Worm (Caenorhabditis elegans) whole organism, L2 larva: ENCODE data around the gene R07H5.16.

Experiments
- ZK546.5 ChIP-seq: sonication (generic microtip); optimal IDR thresholded peaks from 2 replicates; lab custom pipeline; 2017; ENCODE audit warnings: missing biosample characterization, missing genetic modification characterization
- alr-1 ChIP-seq: fragments of 150-350 bp; optimal IDR thresholded peaks from 2 replicates; lab custom pipeline; 2014; ENCODE audit warnings: missing biosample characterization, missing genetic modification characterization
- aly-2 ChIP-seq: fragments of 150-350 bp; optimal IDR thresholded peaks from 2 replicates; lab custom pipeline; 2014; ENCODE audit warnings: missing biosample characterization, missing genetic modification characterization
- ama-1 ChIP-seq: fragments of 150-350 bp; optimal IDR thresholded peaks from 2 replicates; lab custom pipeline; 2018; ENCODE audit warnings: inconsistent platforms
- egl-27 ChIP-seq: sonication (generic microtip); optimal IDR thresholded peaks from 3 replicates; lab custom pipeline; 2017; ENCODE audit warnings: missing biosample characterization, missing genetic modification reagents, missing genetic modification characterization
- elt-3 ChIP-seq: sonication (generic microtip); optimal IDR thresholded peaks from 2 replicates; lab custom pipeline; 2017; ENCODE audit warnings: missing biosample characterization, missing genetic modification characterization
- mdl-1 ChIP-seq, 2 experiments: fragments of 150-350 bp in 1 of 2; sonication (generic microtip) in 1 of 2; optimal IDR thresholded peaks; 2 replicates each; lab custom pipeline; 2017; ENCODE audit warnings: missing biosample characterization in 2 of 2, missing genetic modification characterization in 2 of 2
- nhr-11 ChIP-seq: fragments of 150-350 bp; optimal IDR thresholded peaks from 2 replicates; lab custom pipeline; 2014; ENCODE audit warnings: missing biosample characterization, missing genetic modification characterization
- nhr-12 ChIP-seq: fragments of 150-350 bp; optimal IDR thresholded peaks from 2 replicates; lab custom pipeline; 2014; ENCODE audit warnings: missing biosample characterization, missing genetic modification characterization
- nhr-129 ChIP-seq: fragments of 150-350 bp; optimal IDR thresholded peaks from 2 replicates; lab custom pipeline; 2014; ENCODE audit warnings: missing biosample characterization, missing genetic modification characterization
- unc-39 ChIP-seq: fragments of 150-350 bp; optimal IDR thresholded peaks from 2 replicates; lab custom pipeline; 2014; ENCODE audit warnings: missing biosample characterization, missing genetic modification characterization
- unc-62 ChIP-seq: fragments of 150-350 bp; optimal IDR thresholded peaks from 2 replicates; lab custom pipeline; 2014; ENCODE audit warnings: missing biosample characterization, missing genetic modification reagents, missing genetic modification characterization
- ztf-11 ChIP-seq: sonication (generic microtip); optimal IDR thresholded peaks from 2 replicates; lab custom pipeline; 2017; ENCODE audit warnings: missing biosample characterization, missing genetic modification characterization

ce11 chrIV:11226545-11226944 lies 27.4 kb downstream of the R07H5.16 start:
- no peak for TF ChIP-seq egl-27 (tag; lab: Kevin White, UChicago)
- TF ChIP-seq ZK546.5: no peak
- TF ChIP-seq unc-39 (tag; lab: Kevin White, UChicago): no peak
- no peak for TF ChIP-seq mdl-1 (tag; optimal IDR thresholded peaks at IDR 0.05; lab: Kevin White, UChicago)
- no peak for TF ChIP-seq ztf-11
- no peak for TF ChIP-seq alr-1 (tag; lab: Kevin White, UChicago)
- TF ChIP-seq ama-1 (lab: Kevin White, UChicago): no peak
- no peak for TF ChIP-seq unc-62 (GFP tag; lab: Kevin White, UChicago)
- no peak for TF ChIP-seq nhr-11 (tag; lab: Kevin White, UChicago)
- TF ChIP-seq nhr-129 (tag; lab: Kevin White, UChicago): no peak
- TF ChIP-seq nhr-12: no peak
- no peak for TF ChIP-seq aly-2 (tag; lab: Kevin White, UChicago)
- no peak for TF ChIP-seq elt-3 (tag; lab: Kevin White, UChicago)
